Fruit fly (Drosophila melanogaster): ENCODE results near the gene CCT1.

Gene CCT1

DNA sequence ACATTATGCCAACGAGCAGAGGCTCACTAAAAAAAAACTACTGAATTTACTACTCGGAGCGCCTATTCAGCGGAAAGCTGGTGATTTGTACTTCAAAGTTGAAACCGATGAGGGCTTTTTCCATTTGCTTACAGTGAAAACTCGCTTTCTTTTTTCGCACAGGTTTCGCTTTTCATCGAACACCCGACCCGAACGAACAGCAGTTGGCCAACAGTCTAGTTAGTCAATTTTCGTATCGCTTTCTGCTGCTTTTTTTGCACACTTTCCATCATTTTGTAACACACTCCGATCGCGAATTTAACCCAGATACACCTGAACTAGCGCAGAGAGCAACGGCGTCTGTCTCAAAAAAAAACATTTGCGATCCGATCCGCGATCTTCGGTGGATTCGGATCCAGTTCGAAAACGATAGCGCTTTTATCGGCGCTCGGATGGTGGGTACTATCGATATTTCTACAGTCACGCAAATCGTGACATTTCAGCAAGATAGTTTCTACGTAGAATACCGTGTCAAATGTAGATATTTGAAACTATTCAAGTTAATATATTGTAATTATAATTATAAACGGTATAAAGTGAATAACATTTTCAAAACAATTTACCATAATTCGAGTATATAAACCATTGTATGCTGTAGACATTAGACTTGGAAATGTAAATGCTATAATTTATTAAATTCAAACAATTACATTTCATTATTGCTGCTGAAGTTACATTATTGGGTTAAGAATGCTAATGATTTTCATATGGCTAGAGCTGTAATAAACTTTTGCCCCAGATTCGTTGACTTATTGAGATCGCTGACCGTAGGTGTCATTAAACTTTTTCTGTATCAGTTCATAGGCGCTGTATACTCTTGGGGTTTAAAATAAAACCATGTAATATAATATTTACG, 37.3 kb upstream of the CCT1 start, which contains the start of gene CG5346 (continued):
- TF ChIP-seq CG7556 (GFP tag; optimal IDR thresholded peaks at IDR 0.05) (no peak), CG9817 (tag; optimal IDR thresholded peaks at IDR 0.05) (no peak), CG10431 (GFP tag; optimal IDR thresholded peaks at IDR 0.05) (no peak), Doc3 (GFP tag; IDR thresholded peaks at IDR 0.05; ENCODE audit: partially characterized antibody) (peak; percentile 55; the same call in 2 of the 3 replicates), gfzf (GFP tag; optimal IDR thresholded peaks at IDR 0.05) (no peak), bowl (GFP tag; IDR thresholded peaks at IDR 0.05) (no peak), CG3838 (GFP tag; optimal IDR thresholded peaks at IDR 0.05) (no peak), tll (GFP tag; optimal IDR thresholded peaks at IDR 0.05) (no peak), CG32532 (GFP tag; IDR thresholded peaks at IDR 0.05) (no peak), Dref (GFP tag; IDR thresholded peaks at IDR 0.05) (peak; percentile 91), pzg (GFP tag; optimal IDR thresholded peaks at IDR 0.05) (peak; percentile 53), zen2 (GFP tag; IDR thresholded peaks at IDR 0.05; ENCODE audit: partially characterized antibody) (peak; percentile 36; the same call in 2 of the 3 replicates), TFAM (GFP tag; optimal IDR thresholded peaks at IDR 0.05) (no peak), CG7963 (GFP tag; IDR thresholded peaks at IDR 0.05; ENCODE audit: partially characterized antibody) (peak; percentile 89), Mad (GFP tag; optimal IDR thresholded peaks at IDR 0.05) (no peak), ttk (GFP tag; IDR thresholded peaks at IDR 0.05) (no peak), CG14710 (tag; optimal IDR thresholded peaks at IDR 0.05) (peak; percentile 16), caup (GFP tag; optimal IDR thresholded peaks at IDR 0.05; ENCODE audit: severe bottlenecking) (no peak), br (optimal IDR thresholded peaks at IDR 0.05) (no peak), CG12744 (GFP tag; optimal IDR thresholded peaks at IDR 0.05) (no peak), Hr39 (optimal IDR thresholded peaks at IDR 0.05) (no peak), ap (GFP tag; IDR thresholded peaks at IDR 0.05) (no peak), CoRest (tag; optimal IDR thresholded peaks at IDR 0.05) (no peak), CG16813 (GFP tag; IDR thresholded peaks at IDR 0.05; ENCODE audit: partially characterized antibody) (peak; percentile 88), CG4360 (GFP tag; IDR thresholded peaks at IDR 0.05) (no peak), chinmo (GFP tag; IDR thresholded peaks at IDR 0.05; ENCODE audit: partially characterized antibody) (peak; percentile 80; the same call in 1 of the 4 replicates), CG9727 (GFP tag; optimal IDR thresholded peaks at IDR 0.05) (no peak), Bgb (GFP tag; IDR thresholded peaks at IDR 0.05; ENCODE audit: partially characterized antibody) (peak; percentile 95), bbx (GFP tag; IDR thresholded peaks at IDR 0.05; ENCODE audit: partially characterized antibody) (peak; percentile 91), nmo (GFP tag; optimal IDR thresholded peaks at IDR 0.05) (peak; percentile 3), CG17359 (tag; optimal IDR thresholded peaks at IDR 0.05) (no peak), CG17361 (GFP tag; IDR thresholded peaks at IDR 0.05) (0 out of 3 replicates have a peak, but pooled peaks have one; percentile 19), slbo (GFP tag; IDR thresholded peaks at IDR 0.05) (no peak; the same call in 1 of the 2 replicates), Dll (GFP tag; IDR thresholded peaks at IDR 0.05; ENCODE audit: partially characterized antibody) (peak; percentile 85), Aef1 (GFP tag; IDR thresholded peaks at IDR 0.05) (no peak), tna (GFP tag; IDR thresholded peaks at IDR 0.05; ENCODE audit: partially characterized antibody) (peak; percentile 79), CG2678 (tag; optimal IDR thresholded peaks at IDR 0.05) (no peak), CG3407 (GFP tag; optimal IDR thresholded peaks at IDR 0.05) (no peak), Vsx1 (GFP tag; optimal IDR thresholded peaks at IDR 0.05) (no peak), gro (GFP tag; optimal IDR thresholded peaks at IDR 0.05) (peak; percentile 28), slou (GFP tag; optimal IDR thresholded peaks at IDR 0.05) (no peak), Dad (GFP tag; optimal IDR thresholded peaks at IDR 0.05) (no peak), shn (GFP tag; optimal IDR thresholded peaks at IDR 0.05) (no peak), Doc2 (GFP tag; IDR thresholded peaks at IDR 0.05) (no peak), zen (tag; optimal IDR thresholded peaks at IDR 0.05) (peak; percentile 9), CG2202 (tag; optimal IDR thresholded peaks at IDR 0.05) (no peak), Camta (GFP tag; optimal IDR thresholded peaks at IDR 0.05) (no peak), tio (GFP tag; optimal IDR thresholded peaks at IDR 0.05) (no peak)
